Worm (Caenorhabditis elegans) whole organism, L2 larva: ENCODE results near the gene srbc-57.

Source experiments
- ZK546.5 ChIP-seq: sonication (generic microtip); optimal IDR thresholded peaks from 2 replicates; lab custom pipeline; 2017; ENCODE audit warnings: missing biosample characterization, missing genetic modification characterization
- ama-1 ChIP-seq: fragments of 150-350 bp; optimal IDR thresholded peaks from 2 replicates; lab custom pipeline; 2018; ENCODE audit warnings: inconsistent platforms
- lsy-2 ChIP-seq, 2 experiments: fragments of 150-350 bp in 1 of 2; sonication (generic microtip) in 1 of 2; optimal IDR thresholded peaks; 2 replicates each; lab custom pipeline; 2014 to 2017; ENCODE audit warnings: missing biosample characterization in 2 of 2, missing genetic modification characterization in 2 of 2
- nhr-12 ChIP-seq: fragments of 150-350 bp; optimal IDR thresholded peaks from 2 replicates; lab custom pipeline; 2014; ENCODE audit warnings: missing biosample characterization, missing genetic modification characterization
- nhr-23 ChIP-seq: fragments of 150-350 bp; optimal IDR thresholded peaks from 2 replicates; lab custom pipeline; 2014; ENCODE audit warnings: missing biosample characterization, missing genetic modification reagents, missing genetic modification characterization
- nhr-237 ChIP-seq: fragments of 150-350 bp; optimal IDR thresholded peaks from 2 replicates; lab custom pipeline; 2014; ENCODE audit warnings: missing biosample characterization, missing genetic modification characterization
- nhr-77 ChIP-seq: fragments of 150-350 bp; optimal IDR thresholded peaks from 2 replicates; lab custom pipeline; 2014; ENCODE audit warnings: missing biosample characterization, missing genetic modification characterization
- peb-1 ChIP-seq: fragments of 150-350 bp; optimal IDR thresholded peaks from 2 replicates; lab custom pipeline; 2014; ENCODE audit warnings: missing biosample characterization, missing genetic modification characterization
- unc-39 ChIP-seq: fragments of 150-350 bp; optimal IDR thresholded peaks from 2 replicates; lab custom pipeline; 2014; ENCODE audit warnings: missing biosample characterization, missing genetic modification characterization
- unc-55 ChIP-seq: fragments of 150-350 bp; sonication (generic microtip); optimal IDR thresholded peaks from 3 replicates; lab custom pipeline; 2014; ENCODE audit warnings: missing biosample characterization, missing genetic modification reagents, missing genetic modification characterization
- unc-62 ChIP-seq: fragments of 150-350 bp; optimal IDR thresholded peaks from 2 replicates; lab custom pipeline; 2014; ENCODE audit warnings: missing biosample characterization, missing genetic modification reagents, missing genetic modification characterization
- zag-1 ChIP-seq: fragments of 150-350 bp; optimal IDR thresholded peaks from 2 replicates; lab custom pipeline; 2014; ENCODE audit warnings: missing biosample characterization, missing genetic modification characterization
- ztf-4 ChIP-seq: fragments of 150-350 bp; optimal IDR thresholded peaks from 2 replicates; lab custom pipeline; 2014; ENCODE audit warnings: missing biosample characterization, missing genetic modification characterization

DNA sequence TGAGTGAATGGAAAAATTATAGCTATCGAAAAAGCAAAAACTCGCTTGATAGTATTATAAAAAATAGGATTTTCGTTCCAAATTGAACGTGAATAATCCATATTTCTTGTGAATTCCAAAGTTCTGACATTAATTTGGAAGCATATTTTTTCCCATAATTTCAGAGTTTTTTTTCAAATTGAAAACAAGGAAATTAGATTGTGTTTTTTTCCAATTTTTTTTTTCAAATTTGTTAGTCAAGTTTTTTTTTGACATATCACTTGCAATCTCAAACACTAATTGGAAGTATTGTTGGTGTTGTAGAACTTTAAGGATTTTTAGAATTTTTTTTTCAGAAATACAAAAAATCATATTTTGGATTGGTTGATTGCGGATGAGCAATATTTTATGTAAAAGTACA lies 21.8 kb downstream of the srbc-57 start, which contains the start of gene srh-34:
- no peak for TF ChIP-seq nhr-237
- TF ChIP-seq lsy-2 (tag; optimal IDR thresholded peaks at IDR 0.05; lab: Kevin White, UChicago), result no peak
- no peak for TF ChIP-seq unc-55 (GFP tag; lab: Kevin White, UChicago)
- TF ChIP-seq peb-1 (tag; lab: Kevin White, UChicago), result no peak
- no peak for TF ChIP-seq nhr-23 (tag; lab: Kevin White, UChicago)
- TF ChIP-seq nhr-77, result no peak
- no peak for TF ChIP-seq ZK546.5
- no peak for TF ChIP-seq unc-39 (tag; lab: Kevin White, UChicago)
- TF ChIP-seq ztf-4, result no peak
- TF ChIP-seq zag-1, result no peak
- TF ChIP-seq ama-1 (lab: Kevin White, UChicago), result no peak
- TF ChIP-seq unc-62 (GFP tag; lab: Kevin White, UChicago), result no peak
- no peak for TF ChIP-seq nhr-12 (tag; lab: Kevin White, UChicago)
